Worm (Caenorhabditis elegans) whole organism, midembryonic: ENCODE data around the gene C16C8.7.
"Not testable (repeated sequence)": the region's sequence is repeated elsewhere in the genome, so short reads cannot be mapped to it uniquely, and the experiment has no call there.

Experiments
- T22C8.4 ChIP-seq: fragments of 200-800 bp; sonication (Bioruptor generic); IDR thresholded peaks from 2 replicates; pipeline ENCODE4 v1.3.6; 2022; ENCODE audit warnings: missing genetic modification characterization, missing compliant biosample characterization
- cog-1 ChIP-seq: sonication (generic microtip); optimal IDR thresholded peaks from 2 replicates; lab custom pipeline; 2016; ENCODE audit warnings: missing genetic modification characterization, missing compliant biosample characterization
- flt-1 ChIP-seq: fragments of 200-800 bp; sonication (Bioruptor generic); IDR thresholded peaks from 2 replicates; pipeline ENCODE4 v1.3.6; 2022; ENCODE audit warnings: missing genetic modification characterization, missing compliant biosample characterization
- klf-2 ChIP-seq: fragments of 200-800 bp; sonication (Bioruptor generic); conservative IDR thresholded peaks from 2 replicates; pipeline ENCODE4 v1.3.6; 2022; ENCODE audit warnings: missing genetic modification reagents, missing genetic modification characterization, missing compliant biosample characterization
- ztf-29 ChIP-seq: fragments of 200-800 bp; sonication (Bioruptor generic); IDR thresholded peaks from 2 replicates; pipeline ENCODE4 v1.3.6; 2022; ENCODE audit warnings: missing genetic modification reagents, missing genetic modification characterization, missing compliant biosample characterization

DNA sequence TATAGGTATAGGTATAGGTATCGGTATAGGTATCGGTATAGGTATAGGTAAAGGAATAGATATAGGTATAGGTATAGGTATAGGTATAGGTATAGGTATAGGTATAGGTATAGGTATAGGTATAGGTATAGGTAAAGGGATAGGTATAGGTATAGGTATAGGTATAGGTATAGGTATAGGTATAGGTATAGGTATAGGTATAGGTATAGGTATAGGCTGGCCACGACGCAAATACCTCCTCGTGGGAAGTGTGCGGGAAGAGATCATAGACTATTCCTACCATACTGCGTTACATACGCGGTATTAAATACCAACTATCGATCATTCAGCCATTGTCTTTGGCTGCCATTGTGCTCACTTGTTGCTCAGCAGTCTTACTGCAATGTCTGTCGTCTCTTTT lies 30.8 kb upstream of the C16C8.7 start, which contains the start of gene fbxb-112:
- TF ChIP-seq flt-1 (GFP tag; lab: Robert Waterston, UW); T22C8.4 (GFP tag; lab: Robert Waterston, UW); cog-1; ztf-29 (GFP tag; lab: Robert Waterston, UW); klf-2 (GFP tag; lab: Robert Waterston, UW): not testable (repeated sequence)
